Worm (Caenorhabditis elegans) whole organism, late embryonic: ENCODE results near the gene Y71H2AM.1.
"Not testable (repeated sequence)": the region's sequence is repeated elsewhere in the genome, so short reads cannot be mapped to it uniquely, and the experiment has no call there.

Source experiments
- ama-1 ChIP-seq: fragments of 150-350 bp; optimal IDR thresholded peaks from 2 replicates; lab custom pipeline; 2014
- ceh-9 ChIP-seq: sonication (generic microtip); optimal IDR thresholded peaks from 2 replicates; lab custom pipeline; 2016; ENCODE audit warnings: mild to moderate bottlenecking, missing genetic modification characterization, inconsistent platforms, missing compliant biosample characterization
- fkh-10 ChIP-seq: fragments of 150-350 bp; optimal IDR thresholded peaks from 2 replicates; lab custom pipeline; 2014; ENCODE audit warnings: missing biosample characterization, missing genetic modification reagents, missing genetic modification characterization
- nhr-11 ChIP-seq: fragments of 150-350 bp; optimal IDR thresholded peaks from 2 replicates; lab custom pipeline; 2014; ENCODE audit warnings: missing biosample characterization, missing genetic modification characterization
- npax-4 ChIP-seq: sonication (generic microtip); optimal IDR thresholded peaks from 2 replicates; lab custom pipeline; 2016; ENCODE audit warnings: missing genetic modification characterization, missing compliant biosample characterization
- pax-1 ChIP-seq: fragments of 150-350 bp; optimal IDR thresholded peaks from 2 replicates; lab custom pipeline; 2014; ENCODE audit warnings: missing biosample characterization, missing genetic modification characterization
- rnt-1 ChIP-seq: sonication (generic microtip); optimal IDR thresholded peaks from 2 replicates; lab custom pipeline; 2016; ENCODE audit warnings: missing genetic modification characterization, missing compliant biosample characterization
- sox-4 ChIP-seq: sonication (generic microtip); optimal IDR thresholded peaks from 2 replicates; lab custom pipeline; 2017; ENCODE audit warnings: mild to moderate bottlenecking, missing genetic modification characterization, inconsistent platforms, missing compliant biosample characterization

DNA sequence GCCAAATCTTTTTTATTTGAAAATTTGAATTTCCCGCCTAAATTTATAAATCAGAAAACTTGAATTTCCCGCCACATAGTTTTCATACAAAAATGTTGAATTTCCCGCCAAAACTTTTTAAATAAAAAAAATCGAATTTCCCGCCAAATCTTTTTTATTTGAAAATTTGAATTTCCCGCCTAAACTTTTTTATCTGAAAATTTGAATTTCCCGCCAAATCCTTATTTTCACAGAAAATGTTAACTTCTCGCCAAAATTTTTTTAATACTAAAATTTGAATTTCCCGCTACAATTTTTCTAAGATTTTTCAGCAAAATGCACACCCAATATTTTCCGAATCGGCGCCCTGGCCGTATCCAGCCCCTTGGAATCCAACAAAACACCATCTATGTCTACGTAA lies 55.1 kb downstream of the Y71H2AM.1 start, which contains the start of gene F56F11.2:
- TF ChIP-seq pax-1; fkh-10; sox-4 (tag; lab: Kevin White, UChicago); rnt-1 (tag; lab: Kevin White, UChicago); ama-1; nhr-11 (tag; lab: Kevin White, UChicago); ceh-9 (tag; lab: Kevin White, UChicago); npax-4 (tag; lab: Kevin White, UChicago): not testable (repeated sequence)
